Fruit fly (Drosophila melanogaster): ENCODE results near the gene CRMP.
A peak's percentile ranks its signal among the peaks of the same experiment; 100 is the strongest.

CRMP gene

DNA sequence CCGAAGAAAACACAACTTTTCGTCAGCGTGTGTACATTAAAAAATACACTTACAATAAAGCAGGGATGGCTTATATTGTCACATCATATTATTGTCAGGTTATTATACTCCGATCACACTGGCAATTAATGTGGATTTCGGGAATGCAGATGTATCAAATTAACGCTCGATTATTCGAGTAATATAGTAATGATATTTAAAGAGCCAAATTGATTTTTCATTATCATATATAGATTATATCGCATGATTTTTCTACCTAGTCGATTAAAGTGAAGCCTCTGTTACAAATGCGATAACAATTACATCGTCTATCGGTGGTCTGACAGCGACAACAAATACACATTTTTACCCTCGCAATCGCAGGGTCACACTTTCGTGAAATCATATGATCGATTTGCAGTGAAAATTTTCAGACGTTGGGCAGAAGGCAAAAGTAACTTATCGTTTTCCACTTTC is 20.5 kb downstream of the CRMP start, which contains the start of the genes noi and Vha26 (continued):
- TF ChIP-seq Sox102F (GFP tag; optimal IDR thresholded peaks at IDR 0.05) = no peak
- no peak for TF ChIP-seq pdm3 (GFP tag; optimal IDR thresholded peaks at IDR 0.05)
- TF ChIP-seq CG11762 (GFP tag; optimal IDR thresholded peaks at IDR 0.05; ENCODE audit: insufficient read depth) = no peak
- TF ChIP-seq Sox15 (GFP tag; optimal IDR thresholded peaks at IDR 0.05) = peak; percentile 2

DNA sequence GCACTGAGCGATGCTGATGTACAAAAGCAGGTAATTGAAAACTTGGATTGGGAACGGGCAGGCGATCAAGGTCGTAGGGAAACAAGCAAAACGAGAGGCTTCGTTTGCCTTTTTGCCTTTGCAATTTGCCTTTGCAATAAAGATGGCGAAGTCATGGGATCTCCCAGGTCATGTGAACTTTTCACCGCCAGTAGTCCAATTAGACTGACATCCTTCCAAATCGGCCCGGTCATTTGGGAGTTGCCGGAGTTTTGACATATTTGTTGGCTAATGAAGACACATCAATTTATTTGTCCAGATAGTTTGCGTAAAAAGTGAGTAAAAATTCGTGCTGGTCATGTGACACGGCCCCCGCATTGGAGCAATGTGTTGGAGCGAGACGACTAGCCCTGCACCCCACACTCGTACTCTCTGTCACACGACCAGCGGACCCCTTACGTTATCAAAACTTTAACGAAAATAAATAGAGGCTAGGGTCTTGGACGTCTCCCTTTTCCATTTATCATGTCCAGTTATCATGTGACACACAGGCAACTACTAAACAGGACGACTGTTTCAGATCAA is 21.2 kb downstream of the CRMP start:
- no peak for TF ChIP-seq CG8119 (GFP tag; IDR thresholded peaks at IDR 0.05)
- TF ChIP-seq CG7368 (GFP tag; optimal IDR thresholded peaks at IDR 0.05) = no peak
- no peak for TF ChIP-seq eg (GFP tag; IDR thresholded peaks at IDR 0.05)
- no peak for TF ChIP-seq lz (GFP tag; optimal IDR thresholded peaks at IDR 0.05)
- TF ChIP-seq svp (GFP tag) = peak; percentile 93
- TF ChIP-seq Hr4 (GFP tag; optimal IDR thresholded peaks at IDR 0.05) = no peak
- TF ChIP-seq CG6163 (GFP tag; IDR thresholded peaks at IDR 0.05) = no peak
- no peak for TF ChIP-seq CG9139 (GFP tag; optimal IDR thresholded peaks at IDR 0.05)
- TF ChIP-seq fkh (GFP tag; optimal IDR thresholded peaks at IDR 0.05) = peak; percentile 53
- TF ChIP-seq acj6 (GFP tag; optimal IDR thresholded peaks at IDR 0.05) = no peak
- peak; percentile 52 for TF ChIP-seq Eip78C (GFP tag)

DNA sequence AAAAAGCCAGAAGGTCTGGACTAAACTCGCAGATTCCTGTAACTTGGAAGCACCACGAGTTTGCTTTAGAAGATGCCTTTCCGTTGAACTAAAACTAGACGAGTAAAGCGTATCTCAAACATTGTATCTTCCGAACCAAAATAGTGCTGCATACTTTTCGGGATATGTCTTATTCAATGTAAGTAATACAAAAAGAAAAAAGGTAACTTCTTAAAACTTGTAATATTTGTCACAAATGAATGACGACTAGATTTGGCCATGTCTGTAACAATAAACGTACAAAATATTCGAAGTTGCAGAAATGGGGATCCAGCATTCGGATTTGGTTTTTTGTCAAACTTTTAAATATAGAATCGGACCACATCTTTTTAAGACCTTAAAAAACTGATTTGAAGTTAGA is 24.0 kb downstream of the CRMP start:
- TF ChIP-seq eg (GFP tag; IDR thresholded peaks at IDR 0.05) = 0 out of 3 replicates have a peak, but pooled peaks have one; percentile 22
- TF ChIP-seq CG1621 (tag; optimal IDR thresholded peaks at IDR 0.05) = no peak
- peak; percentile 97 for TF ChIP-seq dsx (GFP tag; optimal IDR thresholded peaks at IDR 0.05; ENCODE audit: poor library complexity, severe bottlenecking)

DNA sequence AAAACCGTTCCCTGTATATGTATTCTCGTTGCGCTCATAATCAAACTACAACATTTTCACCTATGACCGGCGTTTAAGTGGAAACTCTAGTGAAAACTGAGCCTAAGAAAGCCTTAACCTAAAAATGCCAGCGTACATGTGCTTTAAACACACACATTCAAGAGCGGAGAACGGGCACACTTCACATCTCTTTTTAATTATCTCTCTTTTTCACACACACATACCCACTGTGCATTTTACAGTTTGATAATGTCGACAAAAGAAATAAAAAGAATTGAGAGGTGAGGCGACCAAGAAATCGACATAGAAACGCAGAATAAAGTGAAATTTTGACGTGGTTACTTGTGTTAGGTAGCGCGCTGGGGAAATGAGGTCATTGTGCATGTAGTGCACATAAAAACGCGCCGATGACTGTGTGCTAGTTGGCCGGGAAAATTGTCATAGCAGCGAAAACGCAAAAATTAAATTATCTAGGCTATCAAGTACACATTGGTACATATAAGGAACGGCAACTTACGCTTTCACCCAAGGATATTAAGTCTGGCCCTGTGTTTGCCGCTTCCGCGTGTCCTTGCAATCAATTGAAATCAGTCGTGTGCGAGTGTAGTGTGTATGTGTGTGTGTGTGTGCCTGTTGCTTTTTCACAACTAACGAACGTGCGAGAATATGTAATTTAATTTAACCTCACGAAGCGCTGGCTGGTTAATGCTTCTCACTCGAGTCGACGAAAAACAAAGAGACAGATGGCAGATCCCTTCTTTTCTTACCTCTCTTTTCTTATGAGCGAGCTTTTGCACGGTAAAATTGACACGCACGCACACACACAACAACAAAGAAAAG is 28.8 kb downstream of the CRMP start:
- TF ChIP-seq salr (GFP tag; optimal IDR thresholded peaks at IDR 0.05) = no peak
- TF ChIP-seq Blimp-1 (GFP tag; optimal IDR thresholded peaks at IDR 0.05) = peak; percentile 18
- TF ChIP-seq Eip78C (GFP tag) = peak; percentile 14

DNA sequence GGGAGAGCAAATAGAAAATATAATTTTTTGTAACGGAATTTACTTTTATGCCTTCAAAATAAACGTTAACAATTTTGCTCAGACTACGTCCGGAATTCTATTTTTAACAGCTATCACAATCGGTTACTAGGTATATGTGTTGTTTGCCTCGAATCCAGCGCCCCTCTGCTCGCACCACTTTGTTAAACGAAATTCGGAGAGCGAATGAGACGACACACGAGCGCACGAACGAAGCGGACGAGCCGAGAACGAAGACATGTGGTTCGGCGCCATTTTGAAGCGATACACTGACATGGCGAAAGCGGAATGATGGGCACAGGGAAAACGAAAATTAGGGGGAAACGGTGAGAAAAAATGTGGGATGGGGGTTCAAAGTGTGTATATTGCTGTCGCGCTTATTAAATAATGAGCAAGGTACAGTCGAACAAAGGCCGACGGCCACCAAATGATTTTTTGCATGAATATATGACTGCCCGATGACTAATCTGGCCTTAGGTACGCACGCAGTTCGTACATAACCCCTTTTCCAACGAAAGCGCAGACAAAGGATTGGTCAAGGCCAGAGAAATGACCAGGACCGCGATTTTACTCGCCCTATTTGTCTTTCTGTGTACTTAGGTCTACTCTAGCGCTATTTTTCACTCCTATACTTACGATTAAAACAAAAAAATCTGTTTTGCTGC is 29.6 kb downstream of the CRMP start:
- TF ChIP-seq lz (GFP tag; optimal IDR thresholded peaks at IDR 0.05) = peak; percentile 7
- TF ChIP-seq CG8319 (GFP tag; optimal IDR thresholded peaks at IDR 0.05) = no peak
- TF ChIP-seq Hr4 (GFP tag; optimal IDR thresholded peaks at IDR 0.05) = no peak
- no peak for TF ChIP-seq OdsH (GFP tag; optimal IDR thresholded peaks at IDR 0.05)
- TF ChIP-seq ss (GFP tag; optimal IDR thresholded peaks at IDR 0.05) = peak; percentile 68 to 70
- TF ChIP-seq fkh (GFP tag; optimal IDR thresholded peaks at IDR 0.05) = peak; percentile 56
- TF ChIP-seq esn (GFP tag; optimal IDR thresholded peaks at IDR 0.05) = no peak
- TF ChIP-seq Smox (GFP tag; optimal IDR thresholded peaks at IDR 0.05) = no peak
- no peak for TF ChIP-seq dac (GFP tag; optimal IDR thresholded peaks at IDR 0.05)
- TF ChIP-seq spab (GFP tag; optimal IDR thresholded peaks at IDR 0.05) = no peak
- no peak for TF ChIP-seq fd59A (GFP tag; optimal IDR thresholded peaks at IDR 0.05)
- no peak for TF ChIP-seq CG6163 (GFP tag; IDR thresholded peaks at IDR 0.05)
- TF ChIP-seq CG11902 (GFP tag; optimal IDR thresholded peaks at IDR 0.05) = no peak
- no peak for TF ChIP-seq CG32006 (GFP tag; optimal IDR thresholded peaks at IDR 0.05)
- TF ChIP-seq CG34406 (GFP tag; optimal IDR thresholded peaks at IDR 0.05) = no peak
- TF ChIP-seq CG11294 (GFP tag; IDR thresholded peaks at IDR 0.05) = no peak
- TF ChIP-seq CG1621 (tag; optimal IDR thresholded peaks at IDR 0.05) = peak; percentile 74
- TF ChIP-seq dsx (GFP tag; optimal IDR thresholded peaks at IDR 0.05; ENCODE audit: poor library complexity, severe bottlenecking) = peak; percentile 75
- TF ChIP-seq Eip93F (GFP tag; optimal IDR thresholded peaks at IDR 0.05) = peak; percentile 58
- no peak for TF ChIP-seq CG8632 (GFP tag; optimal IDR thresholded peaks at IDR 0.05)
- TF ChIP-seq Ets96B (tag; optimal IDR thresholded peaks at IDR 0.05) = no peak
- no peak for TF ChIP-seq salr (GFP tag; optimal IDR thresholded peaks at IDR 0.05)
- TF ChIP-seq CG7368 (GFP tag; optimal IDR thresholded peaks at IDR 0.05) = no peak
- TF ChIP-seq Hr38 (GFP tag; optimal IDR thresholded peaks at IDR 0.05) = no peak
- no peak for TF ChIP-seq CG31627 (GFP tag; optimal IDR thresholded peaks at IDR 0.05)
- TF ChIP-seq achi (GFP tag; optimal IDR thresholded peaks at IDR 0.05) = no peak
- no peak for TF ChIP-seq Ets21C (GFP tag; optimal IDR thresholded peaks at IDR 0.05)
- TF ChIP-seq Lpt (GFP tag; optimal IDR thresholded peaks at IDR 0.05) = peak; percentile 11
- no peak for TF ChIP-seq CG11762 (GFP tag; optimal IDR thresholded peaks at IDR 0.05; ENCODE audit: insufficient read depth)
